Fruit fly (Drosophila melanogaster): ENCODE results near the gene CG11658.

Gene CG11658

dm6 chr3L:11707978-11708632 is at the start of gene CG11658 (continued):
- TF ChIP-seq CG9437 (GFP tag; optimal IDR thresholded peaks at IDR 0.05) (no peak), NFAT (GFP tag; IDR thresholded peaks at IDR 0.05) (peak; percentile 42), lilli (GFP tag; optimal IDR thresholded peaks at IDR 0.05) (peak; percentile 0), sd (tag; optimal IDR thresholded peaks at IDR 0.05) (peak; percentile 8), D19A (tag; optimal IDR thresholded peaks at IDR 0.05) (no peak), gcm (GFP tag; optimal IDR thresholded peaks at IDR 0.05) (no peak), pan (optimal IDR thresholded peaks at IDR 0.05) (no peak), pan (GFP tag; optimal IDR thresholded peaks at IDR 0.05 in 1 of 2, IDR thresholded peaks at IDR 0.05 in 1 of 2) (peak in 1 of 2 experiments; percentile 19), Doc3 (GFP tag; IDR thresholded peaks at IDR 0.05; ENCODE audit: partially characterized antibody) (peak; percentile 46; the same call in 1 of the 3 replicates), ash1 (GFP tag; optimal IDR thresholded peaks at IDR 0.05) (no peak), MESR4 (GFP tag; optimal IDR thresholded peaks at IDR 0.05) (peak; percentile 49), vnd (GFP tag; IDR thresholded peaks at IDR 0.05; ENCODE audit: partially characterized antibody) (no peak), br (optimal IDR thresholded peaks at IDR 0.05) (no peak), az2 (GFP tag; optimal IDR thresholded peaks at IDR 0.05) (no peak), CG1647 (GFP tag; optimal IDR thresholded peaks at IDR 0.05) (no peak), stwl (tag; optimal IDR thresholded peaks at IDR 0.05) (no peak), CG6854 (GFP tag; optimal IDR thresholded peaks at IDR 0.05) (peak; percentile 35), inv (GFP tag; IDR thresholded peaks at IDR 0.05; ENCODE audit: partially characterized antibody) (peak; percentile 33; the same call in 1 of the 2 replicates), CG17328 (GFP tag; IDR thresholded peaks at IDR 0.05) (peak; percentile 4; the same call in 1 of the 2 replicates), CG13287 (GFP tag; IDR thresholded peaks at IDR 0.05; ENCODE audit: partially characterized antibody) (peak; percentile 46), CG34224 (GFP tag; IDR thresholded peaks at IDR 0.05; ENCODE audit: partially characterized antibody) (peak; percentile 76), CG8089 (GFP tag; optimal IDR thresholded peaks at IDR 0.05) (no peak), HLHmδ (GFP tag; optimal IDR thresholded peaks at IDR 0.05) (peak; percentile 36), CG7357 (GFP tag; IDR thresholded peaks at IDR 0.05) (no peak), CG12659 (GFP tag; optimal IDR thresholded peaks at IDR 0.05) (peak; percentile 60), CG14710 (tag; optimal IDR thresholded peaks at IDR 0.05) (no peak), Jarid2 (GFP tag; optimal IDR thresholded peaks at IDR 0.05) (peak; percentile 82), HmgD (GFP tag; optimal IDR thresholded peaks at IDR 0.05) (peak; percentile 8), CG12071 (GFP tag; optimal IDR thresholded peaks at IDR 0.05) (peak; percentile 23), CG8765 (GFP tag; IDR thresholded peaks at IDR 0.05) (no peak), CG5180 (GFP tag; optimal IDR thresholded peaks at IDR 0.05) (peak; percentile 22), Myb (GFP tag; optimal IDR thresholded peaks at IDR 0.05) (peak; percentile 82), odd (GFP tag; optimal IDR thresholded peaks at IDR 0.05) (peak; percentile 4), amos (GFP tag; IDR thresholded peaks at IDR 0.05; ENCODE audit: partially characterized antibody) (peak; percentile 15; the same call in 1 of the 2 replicates), CG3407 (GFP tag; optimal IDR thresholded peaks at IDR 0.05) (no peak), CG12769 (tag; optimal IDR thresholded peaks at IDR 0.05) (peak; percentile 80), CG42726 (GFP tag; IDR thresholded peaks at IDR 0.05; ENCODE audit: partially characterized antibody) (0 out of 2 replicates have a peak, but pooled peaks have one; percentile 12), ase (GFP tag; IDR thresholded peaks at IDR 0.05) (0 out of 3 replicates have a peak, but pooled peaks have one; percentile 5), CG32767 (GFP tag; IDR thresholded peaks at IDR 0.05) (peak; percentile 95), CG16863 (GFP tag; optimal IDR thresholded peaks at IDR 0.05) (no peak), pita (GFP tag; optimal IDR thresholded peaks at IDR 0.05) (no peak), Drgx (GFP tag; IDR thresholded peaks at IDR 0.05) (peak; percentile 38; the same call in 1 of the 2 replicates), CoRest (tag; optimal IDR thresholded peaks at IDR 0.05) (no peak), CG15011 (GFP tag; optimal IDR thresholded peaks at IDR 0.05) (no peak), dati (GFP tag; IDR thresholded peaks at IDR 0.05) (no peak), CG7928 (GFP tag; optimal IDR thresholded peaks at IDR 0.05) (no peak), so (GFP tag; IDR thresholded peaks at IDR 0.05) (0 out of 3 replicates have a peak, but pooled peaks have one; percentile 14), Atf6 (GFP tag; IDR thresholded peaks at IDR 0.05) (peak; percentile 54; the same call in 1 of the 2 replicates), z (GFP tag; IDR thresholded peaks at IDR 0.05) (no peak)

All from whole organism, embryonic.